Fruit fly (Drosophila melanogaster): ENCODE data around the gene CG17129.

CG17129 gene

DNA sequence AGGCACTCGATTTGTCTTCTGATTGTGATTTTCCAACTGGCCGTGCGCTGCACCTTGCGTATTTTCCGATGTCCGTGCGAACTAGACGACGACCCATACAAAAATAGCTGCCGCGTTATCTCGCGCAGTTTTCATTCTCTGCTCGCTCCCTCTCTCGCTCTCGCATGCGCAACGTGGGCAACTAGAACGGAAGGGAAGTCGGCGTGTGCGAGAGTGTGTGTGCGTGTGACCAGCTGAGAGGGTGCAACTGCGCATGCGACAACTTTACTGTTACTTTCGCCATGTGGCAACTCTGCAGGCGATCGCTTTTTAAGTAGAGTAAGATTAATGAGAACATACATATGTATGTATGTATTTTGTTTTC, 5.3 kb upstream of the CG17129 start, which contains the start of gene ebd1 (continued):
- TF ChIP-seq Atf6 (GFP tag; IDR thresholded peaks at IDR 0.05) = no peak
- TF ChIP-seq sim (GFP tag; IDR thresholded peaks at IDR 0.05) = no peak
- TF ChIP-seq vfl (GFP tag; optimal IDR thresholded peaks at IDR 0.05) = no peak
- no peak for TF ChIP-seq CG7987 (GFP tag; optimal IDR thresholded peaks at IDR 0.05)
- no peak for TF ChIP-seq crc (GFP tag; optimal IDR thresholded peaks at IDR 0.05)
- TF ChIP-seq CG8944 (GFP tag; optimal IDR thresholded peaks at IDR 0.05) = no peak
- no peak for TF ChIP-seq gce (GFP tag; IDR thresholded peaks at IDR 0.05)
- no peak for TF ChIP-seq Sox100B (GFP tag; optimal IDR thresholded peaks at IDR 0.05)
- no peak for TF ChIP-seq ac (GFP tag; optimal IDR thresholded peaks at IDR 0.05)
- 0 out of 2 replicates have a peak, but pooled peaks have one; percentile 5 for TF ChIP-seq CG17328 (GFP tag; IDR thresholded peaks at IDR 0.05)
- no peak for TF ChIP-seq stc (GFP tag; IDR thresholded peaks at IDR 0.05)
- TF ChIP-seq HLH4C (GFP tag; IDR thresholded peaks at IDR 0.05; ENCODE audit: partially characterized antibody) = no peak
- no peak for TF ChIP-seq NC2β (GFP tag; optimal IDR thresholded peaks at IDR 0.05)
- no peak for TF ChIP-seq CG8388 (GFP tag; optimal IDR thresholded peaks at IDR 0.05)
- TF ChIP-seq sob (GFP tag; IDR thresholded peaks at IDR 0.05) = no peak
- no peak for TF ChIP-seq CG12219 (GFP tag; optimal IDR thresholded peaks at IDR 0.05)
- TF ChIP-seq Mrtf (GFP tag; IDR thresholded peaks at IDR 0.05) = no peak
- no peak for TF ChIP-seq dimm (GFP tag; IDR thresholded peaks at IDR 0.05)
- TF ChIP-seq dpn (GFP tag; optimal IDR thresholded peaks at IDR 0.05) = no peak
- TF ChIP-seq CG1024 (GFP tag; IDR thresholded peaks at IDR 0.05) = no peak
- TF ChIP-seq Awh (GFP tag; IDR thresholded peaks at IDR 0.05) = no peak
- TF ChIP-seq Asciz (GFP tag; optimal IDR thresholded peaks at IDR 0.05) = no peak
- no peak for TF ChIP-seq CG12391 (tag; optimal IDR thresholded peaks at IDR 0.05)
- peak; percentile 79 for TF ChIP-seq dm (GFP tag; optimal IDR thresholded peaks at IDR 0.05)
- no peak for TF ChIP-seq unc-4 (GFP tag; IDR thresholded peaks at IDR 0.05; ENCODE audit: partially characterized antibody)
- no peak for TF ChIP-seq al (GFP tag; IDR thresholded peaks at IDR 0.05)
- no peak for TF ChIP-seq Ptx1 (GFP tag; IDR thresholded peaks at IDR 0.05)
- TF ChIP-seq Gug (GFP tag; IDR thresholded peaks at IDR 0.05) = no peak
- no peak for TF ChIP-seq CG6854 (GFP tag; optimal IDR thresholded peaks at IDR 0.05)
- TF ChIP-seq CG1233 (GFP tag; optimal IDR thresholded peaks at IDR 0.05) = no peak
- no peak; the same call in 1 of the 2 replicates for TF ChIP-seq onecut (GFP tag; IDR thresholded peaks at IDR 0.05)
- TF ChIP-seq ken (GFP tag; IDR thresholded peaks at IDR 0.05) = no peak
- TF ChIP-seq gfzf (GFP tag; optimal IDR thresholded peaks at IDR 0.05) = no peak
- no peak for TF ChIP-seq Hand (GFP tag; optimal IDR thresholded peaks at IDR 0.05)
- TF ChIP-seq vvl (GFP tag; IDR thresholded peaks at IDR 0.05) = no peak
- no peak for TF ChIP-seq CG6683 (GFP tag; optimal IDR thresholded peaks at IDR 0.05)
- TF ChIP-seq Deaf1 (tag; optimal IDR thresholded peaks at IDR 0.05) = peak; percentile 58
- no peak for TF ChIP-seq chn (GFP tag; optimal IDR thresholded peaks at IDR 0.05)
- TF ChIP-seq CG6272 (GFP tag; IDR thresholded peaks at IDR 0.05) = no peak
- no peak for TF ChIP-seq lbe (GFP tag; optimal IDR thresholded peaks at IDR 0.05)
- TF ChIP-seq ftz-f1 (GFP tag; optimal IDR thresholded peaks at IDR 0.05) = peak; percentile 43
- no peak for TF ChIP-seq scrt (GFP tag; optimal IDR thresholded peaks at IDR 0.05)
- no peak for TF ChIP-seq otp (GFP tag; IDR thresholded peaks at IDR 0.05)
- no peak for TF ChIP-seq Xbp1 (GFP tag; optimal IDR thresholded peaks at IDR 0.05)
- no peak for TF ChIP-seq schlank (tag; optimal IDR thresholded peaks at IDR 0.05)
- no peak for TF ChIP-seq CG3847 (GFP tag; IDR thresholded peaks at IDR 0.05)
- no peak for TF ChIP-seq Ravus (GFP tag; IDR thresholded peaks at IDR 0.05)
- no peak for TF ChIP-seq HLH54F (GFP tag; optimal IDR thresholded peaks at IDR 0.05)
- 0 out of 2 replicates have a peak, but pooled peaks have one; percentile 34 for TF ChIP-seq CG13287 (GFP tag; IDR thresholded peaks at IDR 0.05; ENCODE audit: partially characterized antibody)
- no peak for TF ChIP-seq CG30431 (GFP tag; optimal IDR thresholded peaks at IDR 0.05)
- no peak for TF ChIP-seq ems (GFP tag; optimal IDR thresholded peaks at IDR 0.05)
- no peak for TF ChIP-seq CG3281 (GFP tag; optimal IDR thresholded peaks at IDR 0.05)
- no peak for TF ChIP-seq CG18764 (GFP tag; optimal IDR thresholded peaks at IDR 0.05)
